Worm (Caenorhabditis elegans) whole organism, young adult: ENCODE measurements around the gene Y69A2AR.18.

ENCODE experiments used
- B0019.2 ChIP-seq: fragments of 200-800 bp; sonication (Bioruptor generic); conservative IDR thresholded peaks from 2 replicates; pipeline ENCODE4 v1.3.6; 2022; ENCODE audit warnings: missing genetic modification reagents, missing genetic modification characterization, missing compliant biosample characterization
- hsf-1 ChIP-seq: fragments of 200-800 bp; sonication (Bioruptor generic); IDR thresholded peaks from 2 replicates; pipeline ENCODE4 v1.3.6; 2022; ENCODE audit warnings: missing genetic modification reagents, missing genetic modification characterization, missing compliant biosample characterization
- nhr-90 ChIP-seq: sonication (generic microtip); optimal IDR thresholded peaks from 2 replicates; lab custom pipeline; 2016; ENCODE audit warnings: missing genotype, mild to moderate bottlenecking, missing genetic modification characterization, missing compliant biosample characterization
- ztf-3 ChIP-seq: fragments of 200-800 bp; sonication (Bioruptor generic); optimal IDR thresholded peaks from 2 replicates; lab custom pipeline; 2018; ENCODE audit warnings: mild to moderate bottlenecking, missing genetic modification characterization, missing compliant biosample characterization

DNA sequence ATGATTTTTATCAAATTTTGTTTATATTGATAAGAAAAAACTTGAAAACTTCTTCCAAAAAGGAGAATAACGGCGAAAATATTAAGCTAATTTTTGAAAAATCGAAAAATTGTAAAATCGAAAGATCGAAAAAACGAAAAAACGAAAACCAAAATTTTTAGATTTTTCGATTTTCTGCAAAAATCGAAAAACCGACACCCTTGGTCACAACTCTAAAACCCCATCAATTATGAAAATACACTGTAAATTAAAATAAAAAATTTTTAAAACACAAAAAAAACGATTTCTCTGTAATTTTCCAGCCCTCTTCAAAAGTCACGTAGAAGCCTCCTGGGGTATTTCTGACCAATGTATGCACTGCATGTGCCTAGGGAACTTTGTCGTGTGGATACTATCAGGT, 25.4 kb upstream of the Y69A2AR.18 start, which contains the start of gene ilys-1:
- TF ChIP-seq nhr-90 (tag; lab: Kevin White, UChicago) (no peak), hsf-1 (no peak), B0019.2 (GFP tag; lab: Robert Waterston, UW) (no peak), ztf-3 (GFP tag; lab: Kevin White, UChicago) (no peak)
